Worm (Caenorhabditis elegans) whole organism, L3 larva: ENCODE results near the gene acs-18.

Source experiments
- R02D3.7 ChIP-seq: fragments of 150-350 bp; optimal IDR thresholded peaks from 2 replicates; lab custom pipeline; 2014; ENCODE audit warnings: missing biosample characterization, missing genetic modification characterization
- ZK546.5 ChIP-seq: sonication (generic microtip); optimal IDR thresholded peaks from 2 replicates; lab custom pipeline; 2017; ENCODE audit warnings: missing biosample characterization, missing genetic modification characterization
- aly-2 ChIP-seq: fragments of 150-350 bp; optimal IDR thresholded peaks from 2 replicates; lab custom pipeline; 2014; ENCODE audit warnings: missing biosample characterization, missing genetic modification characterization
- ceh-16 ChIP-seq: sonication (generic microtip); optimal IDR thresholded peaks from 2 replicates; lab custom pipeline; 2017; ENCODE audit warnings: missing biosample characterization, missing genetic modification characterization
- ceh-28 ChIP-seq: fragments of 150-350 bp; optimal IDR thresholded peaks from 2 replicates; lab custom pipeline; 2014; ENCODE audit warnings: missing biosample characterization, missing genetic modification reagents, missing genetic modification characterization
- ceh-9 ChIP-seq: sonication (generic microtip); optimal IDR thresholded peaks from 2 replicates; lab custom pipeline; 2018; ENCODE audit warnings: missing biosample characterization, missing genetic modification characterization
- daf-12 ChIP-seq: fragments of 150-350 bp; optimal IDR thresholded peaks from 2 replicates; lab custom pipeline; 2014; ENCODE audit warnings: missing biosample characterization, missing genetic modification reagents, missing genetic modification characterization
- egl-27 ChIP-seq: sonication (generic microtip); optimal IDR thresholded peaks from 4 replicates; lab custom pipeline; 2017; ENCODE audit warnings: missing biosample characterization, missing genetic modification reagents, missing genetic modification characterization
- egl-5 ChIP-seq: fragments of 150-350 bp; optimal IDR thresholded peaks from 2 replicates; lab custom pipeline; 2017; ENCODE audit warnings: missing biosample characterization, missing genetic modification reagents, missing genetic modification characterization, inconsistent platforms
- elt-2 ChIP-seq: sonication (generic microtip); optimal IDR thresholded peaks from 2 replicates; lab custom pipeline; 2016; ENCODE audit warnings: missing genetic modification reagents, mild to moderate bottlenecking, missing genetic modification characterization, missing compliant biosample characterization
- elt-3 ChIP-seq, 3 experiments: fragments of 150-350 bp in 1 of 3; sonication (generic microtip) in 2 of 3; optimal IDR thresholded peaks; 2 replicates in 2 of 3; 4 replicates in 1 of 3; lab custom pipeline; 2014 to 2017; ENCODE audit warnings: missing biosample characterization in 3 of 3, missing genetic modification characterization in 3 of 3
- eor-1 ChIP-seq, 2 experiments: fragments of 150-350 bp; optimal IDR thresholded peaks; 2 replicates each; lab custom pipeline; 2014 to 2018; ENCODE audit warnings: missing biosample characterization in 2 of 2, missing genetic modification characterization in 2 of 2
- fkh-10 ChIP-seq: sonication (generic microtip); optimal IDR thresholded peaks from 2 replicates; lab custom pipeline; 2017; ENCODE audit warnings: missing biosample characterization, missing genetic modification reagents, missing genetic modification characterization
- fkh-2 ChIP-seq: fragments of 150-350 bp; optimal IDR thresholded peaks from 2 replicates; lab custom pipeline; 2014; ENCODE audit warnings: missing biosample characterization, missing genetic modification reagents, missing genetic modification characterization
- fos-1 ChIP-seq: fragments of 150-350 bp; optimal IDR thresholded peaks from 2 replicates; lab custom pipeline; 2014; ENCODE audit warnings: missing biosample characterization, missing genetic modification characterization
- hmg-11 ChIP-seq: sonication (generic microtip); optimal IDR thresholded peaks from 2 replicates; lab custom pipeline; 2016; ENCODE audit warnings: missing genetic modification characterization, missing compliant biosample characterization
- jun-1 ChIP-seq: fragments of 150-350 bp; optimal IDR thresholded peaks from 2 replicates; lab custom pipeline; 2014; ENCODE audit warnings: missing biosample characterization, missing genetic modification reagents, missing genetic modification characterization
- lin-15B ChIP-seq: fragments of 150-350 bp; optimal IDR thresholded peaks from 2 replicates; lab custom pipeline; 2014; ENCODE audit warnings: missing biosample characterization, missing genetic modification characterization
- lin-39 ChIP-seq: fragments of 150-350 bp; optimal IDR thresholded peaks from 2 replicates; lab custom pipeline; 2018; ENCODE audit warnings: missing biosample characterization, missing genetic modification reagents, missing genetic modification characterization
- lsy-12 ChIP-seq: sonication (generic microtip); optimal IDR thresholded peaks from 2 replicates; lab custom pipeline; 2016; ENCODE audit warnings: mild to moderate bottlenecking, missing genetic modification characterization, missing compliant biosample characterization
- mdl-1 ChIP-seq: fragments of 150-350 bp; optimal IDR thresholded peaks from 2 replicates; lab custom pipeline; 2014; ENCODE audit warnings: missing biosample characterization, missing genetic modification characterization
- nfya-1 ChIP-seq: sonication (generic microtip); optimal IDR thresholded peaks from 2 replicates; lab custom pipeline; 2017; ENCODE audit warnings: missing genetic modification characterization, mild to moderate bottlenecking, missing compliant biosample characterization, antibody characterized with exemption, moderate library complexity; ENCODE audit not compliant: insufficient read depth
- nhr-12 ChIP-seq: fragments of 150-350 bp; optimal IDR thresholded peaks from 2 replicates; lab custom pipeline; 2014; ENCODE audit warnings: missing biosample characterization, missing genetic modification characterization
- nhr-23 ChIP-seq: fragments of 150-350 bp; optimal IDR thresholded peaks from 2 replicates; lab custom pipeline; 2014; ENCODE audit warnings: missing biosample characterization, missing genetic modification reagents, missing genetic modification characterization
- nhr-25 ChIP-seq: sonication (generic microtip); optimal IDR thresholded peaks from 2 replicates; lab custom pipeline; 2017; ENCODE audit warnings: missing biosample characterization, missing genetic modification characterization
- nhr-28 ChIP-seq: fragments of 150-350 bp; optimal IDR thresholded peaks from 2 replicates; lab custom pipeline; 2014; ENCODE audit warnings: missing biosample characterization, missing genetic modification characterization
- nhr-43 ChIP-seq: sonication (generic microtip); optimal IDR thresholded peaks from 2 replicates; lab custom pipeline; 2016; ENCODE audit warnings: mild to moderate bottlenecking, missing genetic modification characterization, missing compliant biosample characterization; ENCODE audit not compliant: poor library complexity, severe bottlenecking
- nhr-67 ChIP-seq: fragments of 150-350 bp; optimal IDR thresholded peaks from 2 replicates; lab custom pipeline; 2014; ENCODE audit warnings: missing biosample characterization, missing genetic modification characterization
- pha-4 ChIP-seq: fragments of 150-350 bp; optimal IDR thresholded peaks from 2 replicates; lab custom pipeline; 2014; ENCODE audit warnings: missing biosample characterization, missing genetic modification reagents, missing genetic modification characterization
- pqm-1 ChIP-seq: fragments of 150-350 bp; optimal IDR thresholded peaks from 2 replicates; lab custom pipeline; 2017; ENCODE audit warnings: missing biosample characterization, missing genetic modification characterization, inconsistent platforms
- snpc-4 ChIP-seq: fragments of 150-350 bp; optimal IDR thresholded peaks from 2 replicates; lab custom pipeline; 2014; ENCODE audit warnings: missing biosample characterization, missing genetic modification characterization
- tbx-2 ChIP-seq: sonication (generic microtip); optimal IDR thresholded peaks from 2 replicates; lab custom pipeline; 2016; ENCODE audit warnings: mild to moderate bottlenecking, missing genetic modification characterization, missing compliant biosample characterization
- unc-39 ChIP-seq: sonication (generic microtip); optimal IDR thresholded peaks from 4 replicates; lab custom pipeline; 2017; ENCODE audit warnings: missing biosample characterization, missing genetic modification characterization
- unc-62 ChIP-seq: fragments of 150-350 bp; sonication (generic microtip); optimal IDR thresholded peaks from 4 replicates; lab custom pipeline; 2014; ENCODE audit warnings: missing biosample characterization, missing genetic modification reagents, missing genetic modification characterization

Gene acs-18

ce11 chrIV:10349871-10350640 is 36.6 kb upstream of the acs-18 start, which contains the start of the genes unc-43 and Y43C5B.3:
Gene unc-43 (minus strand): TSS chrIV:10350217.
Gene Y43C5B.3 (plus strand): TSS chrIV:10350590.
- peak; percentile 66 for TF ChIP-seq pha-4 (tag; lab: Kevin White, UChicago)
- no peak for TF ChIP-seq nhr-43
- TF ChIP-seq elt-2 (tag; lab: Kevin White, UChicago) = peak; percentile 84
- TF ChIP-seq hmg-11 = no peak
- no peak for TF ChIP-seq lin-15B
- no peak for TF ChIP-seq elt-3 (tag; optimal IDR thresholded peaks at IDR 0.05; lab: Kevin White, UChicago)
- TF ChIP-seq pqm-1 = peak; percentile 86
- TF ChIP-seq, all 47 proteins: peak for 3

ce11 chrIV:10347528-10347927 is 34.1 kb upstream of the acs-18 start:
- no peak for TF ChIP-seq ZK546.5 (tag; lab: Kevin White, UChicago)
- no peak for TF ChIP-seq nhr-25 (tag; lab: Kevin White, UChicago)
- TF ChIP-seq elt-2 (tag; lab: Kevin White, UChicago) = no peak
- no peak for TF ChIP-seq nfya-1 (tag; lab: Kevin White, UChicago)
- no peak for TF ChIP-seq nhr-67 (tag; lab: Kevin White, UChicago)
- TF ChIP-seq ceh-9 = no peak
- TF ChIP-seq unc-39 (tag; lab: Kevin White, UChicago) = no peak
- TF ChIP-seq lsy-12 (tag; lab: Kevin White, UChicago) = no peak
- no peak for TF ChIP-seq tbx-2
- no peak for TF ChIP-seq nhr-12 (tag; lab: Kevin White, UChicago)

- no peak for TF ChIP-seq nhr-43
- no peak for TF ChIP-seq fos-1
- no peak for TF ChIP-seq nhr-28 (tag; lab: Kevin White, UChicago)
- TF ChIP-seq ceh-16 (tag; lab: Kevin White, UChicago) = no peak
- TF ChIP-seq nhr-12 (tag; lab: Kevin White, UChicago) = no peak
These were observed 33.5 kb upstream of the acs-18 start for ce11 chrIV:10346948-10347347.

ce11 chrIV:10345990-10346389 is 32.5 kb upstream of the acs-18 start:
- peak; percentile 1 for TF ChIP-seq jun-1 (tag; lab: Kevin White, UChicago)
- peak; percentile 78 for TF ChIP-seq pha-4 (tag; lab: Kevin White, UChicago)
- no peak for TF ChIP-seq pqm-1
- no peak for TF ChIP-seq egl-27 (tag; lab: Kevin White, UChicago)
- no peak for TF ChIP-seq daf-12 (tag; lab: Kevin White, UChicago)
- TF ChIP-seq R02D3.7 (tag; lab: Kevin White, UChicago) = no peak
- TF ChIP-seq ceh-28 = peak; percentile 1
- TF ChIP-seq unc-62 (GFP tag; lab: Kevin White, UChicago) = no peak
- TF ChIP-seq lin-15B = peak; percentile 25
- no peak for TF ChIP-seq nhr-28 (tag; lab: Kevin White, UChicago)
- peak; percentile 4 for TF ChIP-seq elt-2 (tag; lab: Kevin White, UChicago)
- TF ChIP-seq snpc-4 (tag; lab: Kevin White, UChicago) = peak; percentile 25
- no peak for TF ChIP-seq lsy-12 (tag; lab: Kevin White, UChicago)
- peak; percentile 41 for TF ChIP-seq lin-39 (tag; lab: Kevin White, UChicago)
- peak; percentile 75 for TF ChIP-seq nfya-1 (tag; lab: Kevin White, UChicago)
- TF ChIP-seq fkh-10 (GFP tag; lab: Kevin White, UChicago) = no peak
- TF ChIP-seq mdl-1 (tag; lab: Kevin White, UChicago) = no peak
- peak; percentile 27 for TF ChIP-seq nhr-23 (tag; lab: Kevin White, UChicago)
- TF ChIP-seq ceh-9 = no peak
- TF ChIP-seq nhr-12 (tag; lab: Kevin White, UChicago) = no peak
- no peak for TF ChIP-seq eor-1 (tag; optimal IDR thresholded peaks at IDR 0.05; lab: Kevin White, UChicago)
- no peak for TF ChIP-seq fkh-2 (tag; lab: Kevin White, UChicago)
- TF ChIP-seq hmg-11 = peak; percentile 50
- TF ChIP-seq egl-5 (tag; lab: Kevin White, UChicago) = peak; percentile 33
- TF ChIP-seq ceh-16 (tag; lab: Kevin White, UChicago) = no peak
- TF ChIP-seq aly-2 = no peak
